Worm (Caenorhabditis elegans) whole organism, L4 larva: Measurements from ENCODE around the gene C33D9.6.

ENCODE experiments used
- D1046.2 ChIP-seq: fragments of 200-800 bp; sonication (Bioruptor generic); IDR thresholded peaks from 2 replicates; pipeline ENCODE4 v1.3.6; 2022; ENCODE audit warnings: missing genetic modification characterization, missing compliant biosample characterization
- F26F4.8 ChIP-seq: fragments of 200-800 bp; sonication (Bioruptor generic); conservative IDR thresholded peaks from 2 replicates; pipeline ENCODE4 v1.3.6; 2022; ENCODE audit warnings: missing genetic modification characterization, missing compliant biosample characterization
- F37D6.2 ChIP-seq: sonication (generic microtip); optimal IDR thresholded peaks from 2 replicates; lab custom pipeline; 2016; ENCODE audit warnings: mild to moderate bottlenecking, missing genetic modification characterization, missing compliant biosample characterization
- T26A8.4 ChIP-seq: fragments of 200-800 bp; sonication (Bioruptor generic); IDR thresholded peaks from 2 replicates; pipeline ENCODE4 v1.3.6; 2022; ENCODE audit warnings: missing genetic modification characterization, missing compliant biosample characterization
- ZK337.2 ChIP-seq: fragments of 200-800 bp; sonication (Bioruptor generic); IDR thresholded peaks from 2 replicates; pipeline ENCODE4 v1.3.6; 2022; ENCODE audit warnings: missing genetic modification reagents, missing genetic modification characterization, missing compliant biosample characterization
- aha-1 ChIP-seq: fragments of 150-350 bp; peaks from one replicate; lab custom pipeline; 2014; ENCODE audit warnings: missing biosample characterization, missing genetic modification characterization
- aly-2 ChIP-seq: sonication (generic microtip); optimal IDR thresholded peaks from 2 replicates; lab custom pipeline; 2018; ENCODE audit warnings: missing biosample characterization, missing genetic modification characterization
- ama-1 ChIP-seq: fragments of 150-350 bp; optimal IDR thresholded peaks from 2 replicates; lab custom pipeline; 2014; ENCODE audit warnings: inconsistent platforms, mixed read lengths
- arid-1 ChIP-seq: fragments of 200-800 bp; sonication (Bioruptor generic); conservative IDR thresholded peaks from 2 replicates; pipeline ENCODE4 v1.3.6; 2022; ENCODE audit warnings: missing genetic modification reagents, missing genetic modification characterization, missing compliant biosample characterization
- ceh-62 ChIP-seq: sonication (generic microtip); optimal IDR thresholded peaks from 2 replicates; lab custom pipeline; 2017; ENCODE audit warnings: missing biosample characterization, missing genetic modification characterization
- cey-2 ChIP-seq: sonication (generic microtip); optimal IDR thresholded peaks from 3 replicates; lab custom pipeline; 2017; ENCODE audit warnings: missing genetic modification characterization, mild to moderate bottlenecking, missing compliant biosample characterization, antibody characterized with exemption, borderline replicate concordance; ENCODE audit not compliant: insufficient read depth
- ctbp-1 ChIP-seq: fragments of 200-800 bp; sonication (Bioruptor generic); IDR thresholded peaks from 2 replicates; pipeline ENCODE4 v1.3.6; 2022; ENCODE audit warnings: missing genetic modification reagents, missing genetic modification characterization, missing compliant biosample characterization
- daf-12 ChIP-seq: fragments of 150-350 bp; optimal IDR thresholded peaks from 2 replicates; lab custom pipeline; 2014; ENCODE audit warnings: missing biosample characterization, missing genetic modification reagents, missing genetic modification characterization
- dmd-8 ChIP-seq: fragments of 200-800 bp; sonication (Bioruptor generic); IDR thresholded peaks from 2 replicates; pipeline ENCODE4 v1.3.6; 2022; ENCODE audit warnings: missing genetic modification characterization, missing compliant biosample characterization
- dmd-9 ChIP-seq: fragments of 200-800 bp; sonication (Bioruptor generic); IDR thresholded peaks from 2 replicates; pipeline ENCODE4 v1.3.6; 2022; ENCODE audit warnings: missing genetic modification reagents, missing genetic modification characterization, missing compliant biosample characterization
- dpl-1 ChIP-seq: fragments of 150-350 bp; optimal IDR thresholded peaks from 2 replicates; lab custom pipeline; 2014; ENCODE audit warnings: missing biosample characterization, missing genetic modification reagents, missing genetic modification characterization
- hif-1 ChIP-seq, 2 experiments: sonication (generic microtip); optimal IDR thresholded peaks; 2 replicates each; lab custom pipeline; 2016 to 2017; ENCODE audit warnings: missing compliant biosample characterization in 2 of 2, missing genetic modification characterization in 2 of 2, missing genetic modification reagents in 2 of 2, missing genotype in 2 of 2, mild to moderate bottlenecking in 1 of 2
- hlh-11 ChIP-seq: fragments of 200-800 bp; sonication (Bioruptor generic); optimal IDR thresholded peaks from 2 replicates; lab custom pipeline; 2018; ENCODE audit warnings: mild to moderate bottlenecking, missing genetic modification characterization, missing compliant biosample characterization
- jun-1 ChIP-seq: fragments of 150-350 bp; optimal IDR thresholded peaks from 2 replicates; lab custom pipeline; 2014; ENCODE audit warnings: missing biosample characterization, missing genetic modification reagents, missing genetic modification characterization
- lin-13 ChIP-seq: fragments of 150-350 bp; optimal IDR thresholded peaks from 2 replicates; lab custom pipeline; 2014; ENCODE audit warnings: missing biosample characterization, missing genetic modification reagents, missing genetic modification characterization
- lin-39 ChIP-seq: fragments of 150-350 bp; optimal IDR thresholded peaks from 2 replicates; lab custom pipeline; 2014; ENCODE audit warnings: missing biosample characterization, missing genetic modification reagents, missing genetic modification characterization
- lir-3 ChIP-seq: sonication (generic microtip); optimal IDR thresholded peaks from 2 replicates; lab custom pipeline; 2016; ENCODE audit warnings: mild to moderate bottlenecking, missing genetic modification characterization, missing compliant biosample characterization
- madf-5 ChIP-seq, 2 experiments: fragments of 200-800 bp; sonication (Bioruptor generic); IDR thresholded peaks; 2 replicates each; pipeline ENCODE4 v1.3.6; 2022; ENCODE audit warnings: missing compliant biosample characterization in 2 of 2, missing genetic modification characterization in 2 of 2
- madf-9 ChIP-seq: fragments of 200-800 bp; sonication (Bioruptor generic); conservative IDR thresholded peaks from 2 replicates; pipeline ENCODE4 v1.3.6; 2022; ENCODE audit warnings: missing genetic modification reagents, missing genetic modification characterization, missing compliant biosample characterization
- mdt-29 ChIP-seq: fragments of 200-800 bp; sonication (Bioruptor generic); IDR thresholded peaks from 2 replicates; pipeline ENCODE4 v1.3.6; 2022; ENCODE audit warnings: missing genetic modification reagents, missing genetic modification characterization, missing compliant biosample characterization
- mxl-2 ChIP-seq: fragments of 200-800 bp; sonication (Bioruptor generic); conservative IDR thresholded peaks from 2 replicates; pipeline ENCODE4 v1.3.6; 2022; ENCODE audit warnings: missing genetic modification reagents, missing genetic modification characterization, missing compliant biosample characterization
- nhr-10 ChIP-seq: fragments of 150-350 bp; optimal IDR thresholded peaks from 2 replicates; lab custom pipeline; 2014; ENCODE audit warnings: missing biosample characterization, missing genetic modification characterization
- nhr-102 ChIP-seq: sonication (generic microtip); optimal IDR thresholded peaks from 2 replicates; lab custom pipeline; 2016; ENCODE audit warnings: mild to moderate bottlenecking, missing genetic modification characterization, moderate library complexity, missing compliant biosample characterization
- nhr-237 ChIP-seq: sonication (generic microtip); optimal IDR thresholded peaks from 2 replicates; lab custom pipeline; 2017; ENCODE audit warnings: missing biosample characterization, missing genetic modification characterization
- nhr-28 ChIP-seq: fragments of 150-350 bp; optimal IDR thresholded peaks from 2 replicates; lab custom pipeline; 2014; ENCODE audit warnings: missing biosample characterization, missing genetic modification characterization
- pha-4 ChIP-seq, 2 experiments: fragments of 150-350 bp in 1 of 2; fragments of 200-800 bp in 1 of 2; sonication (Bioruptor generic) in 1 of 2; IDR thresholded peaks in 1 of 2; optimal IDR thresholded peaks in 1 of 2; 2 replicates each; pipeline versions ENCODE4 v1.3.6 to Lab custom; 2014 to 2022; ENCODE audit warnings: missing genetic modification characterization in 2 of 2, missing genetic modification reagents in 2 of 2, missing biosample characterization in 1 of 2, missing compliant biosample characterization in 1 of 2
- php-3 ChIP-seq: fragments of 200-800 bp; sonication (Bioruptor generic); IDR thresholded peaks from 2 replicates; pipeline ENCODE4 v1.3.6; 2022; ENCODE audit warnings: missing genetic modification reagents, missing genetic modification characterization, missing compliant biosample characterization
- snpc-1.2 ChIP-seq: fragments of 200-800 bp; sonication (Bioruptor generic); IDR thresholded peaks from 2 replicates; pipeline ENCODE4 v1.3.6; 2022; ENCODE audit warnings: missing genetic modification reagents, missing genetic modification characterization, missing compliant biosample characterization
- spr-1 ChIP-seq: sonication (generic microtip); optimal IDR thresholded peaks from 2 replicates; lab custom pipeline; 2016; ENCODE audit warnings: mild to moderate bottlenecking, missing genetic modification characterization, missing compliant biosample characterization
- tag-97 ChIP-seq: fragments of 200-800 bp; sonication (Bioruptor generic); IDR thresholded peaks from 2 replicates; pipeline ENCODE4 v1.3.6; 2022; ENCODE audit warnings: missing genetic modification characterization, missing compliant biosample characterization
- unc-39 ChIP-seq: sonication (generic microtip); optimal IDR thresholded peaks from 2 replicates; lab custom pipeline; 2017; ENCODE audit warnings: missing biosample characterization, missing genetic modification characterization
- vab-7 ChIP-seq: fragments of 200-800 bp; sonication (Bioruptor generic); IDR thresholded peaks from 2 replicates; pipeline ENCODE4 v1.3.6; 2022; ENCODE audit warnings: missing genetic modification reagents, missing genetic modification characterization, missing compliant biosample characterization
- zip-2 ChIP-seq: fragments of 150-350 bp; optimal IDR thresholded peaks from 2 replicates; lab custom pipeline; 2014; ENCODE audit warnings: missing biosample characterization, missing genetic modification characterization

C33D9.6 gene

DNA sequence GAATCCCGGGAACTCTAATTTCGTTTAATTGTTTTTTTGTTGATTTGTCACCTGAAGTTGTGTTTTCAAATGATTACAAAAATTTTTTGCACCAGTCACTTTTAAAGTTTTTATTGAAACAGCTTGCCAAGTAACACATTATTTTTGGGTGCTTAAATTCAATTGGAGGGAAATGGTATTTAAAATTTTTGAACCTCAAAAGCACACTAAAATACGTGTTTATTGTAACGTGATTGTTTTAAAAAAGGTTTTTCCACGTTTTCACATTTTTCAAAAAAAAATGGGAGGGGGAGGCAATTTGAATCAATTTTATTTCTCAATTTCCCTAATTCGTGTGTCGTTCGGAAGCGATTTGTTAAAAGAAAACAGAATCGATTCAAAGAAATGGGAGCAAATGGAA is 43.2 kb upstream of the C33D9.6 start, which contains the start of gene T28C6.5:
Gene T28C6.5, plus strand, starts transcription at position 301 of the 400 bp plus-strand sequence.
- TF ChIP-seq zip-2 (tag; lab: Kevin White, UChicago) (no peak), vab-7 (GFP tag; lab: Robert Waterston, UW) (no peak), ctbp-1 (GFP tag; lab: Robert Waterston, UW) (no peak), ceh-62 (tag; lab: Kevin White, UChicago) (no peak), ZK337.2 (GFP tag; lab: Robert Waterston, UW) (no peak), dpl-1 (GFP tag; lab: Kevin White, UChicago) (no peak), unc-39 (no peak), T26A8.4 (GFP tag; lab: Robert Waterston, UW) (no peak), nhr-102 (tag; lab: Kevin White, UChicago) (no peak), arid-1 (GFP tag; lab: Robert Waterston, UW) (no peak), mxl-2 (GFP tag; lab: Robert Waterston, UW) (no peak), hlh-11 (no peak), ama-1 (lab: Kevin White, UChicago) (no peak), F37D6.2 (tag; lab: Kevin White, UChicago) (no peak), jun-1 (tag; lab: Kevin White, UChicago) (no peak), dmd-8 (GFP tag; lab: Robert Waterston, UW) (no peak), aly-2 (tag; lab: Kevin White, UChicago) (no peak), daf-12 (tag; lab: Kevin White, UChicago) (no peak), snpc-1.2 (no peak)

DNA sequence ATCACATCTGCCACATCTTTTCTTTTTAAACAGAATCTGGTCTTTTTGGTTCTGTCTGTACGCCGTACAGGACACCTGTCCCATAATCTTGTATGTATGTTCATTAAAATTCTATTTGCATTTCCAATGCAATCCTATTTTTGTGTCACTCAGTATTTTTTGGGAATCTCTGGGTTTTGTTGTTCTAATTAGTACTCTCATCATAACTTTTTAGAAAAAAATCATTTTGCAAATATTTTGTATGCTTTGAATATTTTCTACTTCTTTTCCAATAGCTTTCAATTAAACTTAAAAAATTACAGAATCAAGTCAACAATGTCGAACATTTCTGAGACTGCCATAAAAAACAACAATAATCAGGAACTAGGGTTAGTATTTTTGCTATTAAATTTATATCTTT is 42.1 kb upstream of the C33D9.6 start, which contains the start of gene T28C6.3:
Gene T28C6.3, plus strand, starts transcription at position 301 of the 400 bp plus-strand sequence.
- no peak for TF ChIP-seq dmd-9
- TF ChIP-seq nhr-102 (tag; lab: Kevin White, UChicago): no peak
- no peak for TF ChIP-seq nhr-10
- TF ChIP-seq tag-97: no peak
- TF ChIP-seq madf-9 (GFP tag; lab: Robert Waterston, UW): no peak

DNA sequence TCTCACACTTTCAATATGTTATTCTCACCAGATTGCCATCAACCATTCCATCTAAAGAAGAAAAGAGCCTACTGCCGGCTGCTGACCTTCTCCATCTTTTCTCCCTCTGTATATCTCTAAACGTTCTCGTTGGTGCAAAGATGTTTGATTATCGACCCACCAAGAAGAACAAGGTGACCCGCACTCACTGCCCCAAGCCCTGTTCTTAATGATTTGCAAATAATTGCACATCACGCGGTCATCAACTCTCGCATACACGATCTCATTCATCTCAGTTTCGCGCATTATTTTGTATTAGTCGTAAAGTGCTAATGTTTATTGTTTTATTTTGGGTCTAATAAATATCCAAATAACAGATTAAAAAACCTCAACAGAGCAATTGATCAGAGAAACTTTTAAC is 41.5 kb upstream of the C33D9.6 start:
- no peak for TF ChIP-seq hlh-11
- no peak for TF ChIP-seq lin-13 (GFP tag; lab: Kevin White, UChicago)

DNA sequence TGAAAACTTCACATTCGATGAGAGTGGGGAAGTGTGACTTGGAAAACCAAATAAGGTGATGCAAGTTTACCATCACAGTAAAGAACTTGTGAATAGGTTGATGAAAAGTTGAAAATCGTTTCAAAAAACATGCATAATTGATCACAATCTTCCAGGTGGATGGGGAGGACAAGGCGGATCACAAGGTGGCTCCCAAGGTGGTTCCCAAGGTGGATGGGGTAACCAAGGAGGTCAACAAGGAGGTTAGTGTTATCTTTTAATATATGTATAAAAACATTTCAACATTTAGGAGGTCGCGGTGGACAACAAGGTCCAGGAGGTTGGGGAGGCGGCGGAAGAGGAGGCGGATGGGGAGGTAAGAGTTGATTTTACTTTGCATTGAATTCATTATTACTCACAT is 39.7 kb upstream of the C33D9.6 start, which contains the start of gene T28C6.10:
Gene T28C6.10, plus strand, starts transcription at position 301 of the 400 bp plus-strand sequence.
- TF ChIP-seq php-3 (GFP tag; lab: Robert Waterston, UW) (no peak), pha-4 (GFP tag; IDR thresholded peaks at IDR 0.05; lab: Robert Waterston, UW) (no peak), pha-4 (tag; optimal IDR thresholded peaks at IDR 0.05; lab: Kevin White, UChicago) (no peak), F37D6.2 (tag; lab: Kevin White, UChicago) (no peak), vab-7 (GFP tag; lab: Robert Waterston, UW) (no peak), cey-2 (no peak), spr-1 (tag; lab: Kevin White, UChicago) (no peak), nhr-237 (no peak), D1046.2 (GFP tag; lab: Robert Waterston, UW) (no peak), aha-1 (tag; lab: Kevin White, UChicago) (no peak), lin-39 (no peak), lir-3 (tag; lab: Kevin White, UChicago) (no peak), madf-5 (GFP tag; IDR thresholded peaks at IDR 0.05; lab: Robert Waterston, UW) (no peak), F26F4.8 (GFP tag; lab: Robert Waterston, UW) (no peak), mdt-29 (GFP tag; lab: Robert Waterston, UW) (no peak), hif-1 (tag; optimal IDR thresholded peaks at IDR 0.05; lab: Kevin White, UChicago) (no peak), unc-39 (no peak), nhr-28 (no peak), zip-2 (tag; lab: Kevin White, UChicago) (no peak)
